Worm (Caenorhabditis elegans) whole organism, L4 larva: ENCODE data around the gene clec-204.

Source experiments
- D1046.2 ChIP-seq: fragments of 200-800 bp; sonication (Bioruptor generic); IDR thresholded peaks from 2 replicates; pipeline ENCODE4 v1.3.6; 2022; ENCODE audit warnings: missing genetic modification characterization, missing compliant biosample characterization
- F37D6.2 ChIP-seq: sonication (generic microtip); optimal IDR thresholded peaks from 2 replicates; lab custom pipeline; 2016; ENCODE audit warnings: mild to moderate bottlenecking, missing genetic modification characterization, missing compliant biosample characterization
- F44E2.7 ChIP-seq: fragments of 200-800 bp; sonication (Bioruptor generic); IDR thresholded peaks from 2 replicates; pipeline ENCODE4 v2.1.2; 2022; ENCODE audit warnings: missing genetic modification characterization, missing compliant biosample characterization
- F49E8.2 ChIP-seq: sonication (generic microtip); optimal IDR thresholded peaks from 2 replicates; lab custom pipeline; 2016; ENCODE audit warnings: missing compliant biosample characterization, mild to moderate bottlenecking, missing genetic modification characterization, borderline replicate concordance
- T26A8.4 ChIP-seq: fragments of 200-800 bp; sonication (Bioruptor generic); IDR thresholded peaks from 2 replicates; pipeline ENCODE4 v1.3.6; 2022; ENCODE audit warnings: missing genetic modification characterization, missing compliant biosample characterization
- Y105C5A.15 ChIP-seq: fragments of 200-800 bp; sonication (Bioruptor generic); IDR thresholded peaks from 2 replicates; pipeline ENCODE4 v1.3.6; 2022; ENCODE audit warnings: missing genetic modification characterization, missing compliant biosample characterization
- Y5F2A.4 ChIP-seq: fragments of 200-800 bp; sonication (Bioruptor generic); optimal IDR thresholded peaks from 2 replicates; lab custom pipeline; 2018; ENCODE audit warnings: mild to moderate bottlenecking, missing genetic modification characterization, missing compliant biosample characterization
- ZK337.2 ChIP-seq: fragments of 200-800 bp; sonication (Bioruptor generic); IDR thresholded peaks from 2 replicates; pipeline ENCODE4 v1.3.6; 2022; ENCODE audit warnings: missing genetic modification reagents, missing genetic modification characterization, missing compliant biosample characterization
- ama-1 ChIP-seq: fragments of 150-350 bp; optimal IDR thresholded peaks from 2 replicates; lab custom pipeline; 2014; ENCODE audit warnings: inconsistent platforms, mixed read lengths
- ceh-28 ChIP-seq: fragments of 150-350 bp; optimal IDR thresholded peaks from 2 replicates; lab custom pipeline; 2014; ENCODE audit warnings: missing biosample characterization, missing genetic modification reagents, missing genetic modification characterization
- ceh-32 ChIP-seq: sonication (generic microtip); optimal IDR thresholded peaks from 2 replicates; lab custom pipeline; 2016; ENCODE audit warnings: mild to moderate bottlenecking, missing genetic modification characterization, missing compliant biosample characterization; ENCODE audit not compliant: poor library complexity
- ctbp-1 ChIP-seq: fragments of 200-800 bp; sonication (Bioruptor generic); IDR thresholded peaks from 2 replicates; pipeline ENCODE4 v1.3.6; 2022; ENCODE audit warnings: missing genetic modification reagents, missing genetic modification characterization, missing compliant biosample characterization
- daf-12 ChIP-seq: fragments of 150-350 bp; optimal IDR thresholded peaks from 2 replicates; lab custom pipeline; 2014; ENCODE audit warnings: missing biosample characterization, missing genetic modification reagents, missing genetic modification characterization
- daf-16 ChIP-seq, 3 experiments: sonication (generic microtip); optimal IDR thresholded peaks; 2 replicates each; lab custom pipeline; 2016 to 2017; ENCODE audit warnings: missing genetic modification characterization in 3 of 3, missing genetic modification reagents in 3 of 3, mild to moderate bottlenecking in 2 of 3, missing compliant biosample characterization in 2 of 3, missing biosample characterization in 1 of 3, moderate library complexity in 1 of 3
- daf-19 ChIP-seq: fragments of 200-800 bp; sonication (Bioruptor generic); conservative IDR thresholded peaks from 2 replicates; pipeline ENCODE4 v1.3.6; 2022; ENCODE audit warnings: missing genetic modification characterization, missing compliant biosample characterization
- dmd-6 ChIP-seq: fragments of 200-800 bp; sonication (Bioruptor generic); IDR thresholded peaks from 2 replicates; pipeline ENCODE4 v1.3.6; 2022; ENCODE audit warnings: missing genetic modification reagents, missing genetic modification characterization, missing compliant biosample characterization
- dmd-9 ChIP-seq: fragments of 200-800 bp; sonication (Bioruptor generic); IDR thresholded peaks from 2 replicates; pipeline ENCODE4 v1.3.6; 2022; ENCODE audit warnings: missing genetic modification reagents, missing genetic modification characterization, missing compliant biosample characterization
- dpl-1 ChIP-seq: fragments of 150-350 bp; optimal IDR thresholded peaks from 2 replicates; lab custom pipeline; 2014; ENCODE audit warnings: missing biosample characterization, missing genetic modification reagents, missing genetic modification characterization
- dve-1 ChIP-seq: sonication (generic microtip); optimal IDR thresholded peaks from 2 replicates; lab custom pipeline; 2017; ENCODE audit warnings: antibody characterized with exemption, mild to moderate bottlenecking, missing genetic modification characterization, missing compliant biosample characterization; ENCODE audit not compliant: insufficient read depth
- egl-43 ChIP-seq: fragments of 200-800 bp; sonication (Bioruptor generic); IDR thresholded peaks from 2 replicates; pipeline ENCODE4 v1.3.6; 2022; ENCODE audit warnings: missing genetic modification reagents, missing genetic modification characterization, missing compliant biosample characterization
- fos-1 ChIP-seq: fragments of 150-350 bp; optimal IDR thresholded peaks from 2 replicates; lab custom pipeline; 2014; ENCODE audit warnings: missing biosample characterization, missing genetic modification characterization
- gei-8 ChIP-seq: fragments of 200-800 bp; sonication (Bioruptor generic); optimal IDR thresholded peaks from 2 replicates; lab custom pipeline; 2018; ENCODE audit warnings: mild to moderate bottlenecking, missing genetic modification characterization, missing compliant biosample characterization
- hlh-11 ChIP-seq: fragments of 200-800 bp; sonication (Bioruptor generic); optimal IDR thresholded peaks from 2 replicates; lab custom pipeline; 2018; ENCODE audit warnings: mild to moderate bottlenecking, missing genetic modification characterization, missing compliant biosample characterization
- hlh-30 ChIP-seq: sonication (generic microtip); optimal IDR thresholded peaks from 2 replicates; lab custom pipeline; 2017; ENCODE audit warnings: antibody characterized with exemption, mild to moderate bottlenecking, missing genetic modification characterization, missing compliant biosample characterization; ENCODE audit not compliant: insufficient read depth
- lin-29 ChIP-seq: fragments of 200-800 bp; sonication (Bioruptor generic); IDR thresholded peaks from 2 replicates; pipeline ENCODE4 v1.3.6; 2022; ENCODE audit warnings: missing genetic modification reagents, missing genetic modification characterization, missing compliant biosample characterization
- lin-38 ChIP-seq: fragments of 200-800 bp; sonication (Bioruptor generic); IDR thresholded peaks from 2 replicates; pipeline ENCODE4 v1.3.6; 2022; ENCODE audit warnings: missing genetic modification reagents, missing genetic modification characterization, missing compliant biosample characterization
- lin-39 ChIP-seq: fragments of 150-350 bp; optimal IDR thresholded peaks from 2 replicates; lab custom pipeline; 2014; ENCODE audit warnings: missing biosample characterization, missing genetic modification reagents, missing genetic modification characterization
- mdl-1 ChIP-seq, 2 experiments: fragments of 150-350 bp in 1 of 2; sonication (generic microtip) in 1 of 2; optimal IDR thresholded peaks; 2 replicates each; lab custom pipeline; 2014 to 2017; ENCODE audit warnings: missing biosample characterization in 2 of 2, missing genetic modification characterization in 2 of 2
- mep-1 ChIP-seq: fragments of 150-350 bp; sonication (generic microtip); optimal IDR thresholded peaks from 3 replicates; lab custom pipeline; 2014; ENCODE audit warnings: missing biosample characterization, missing genetic modification characterization
- mes-2 ChIP-seq: sonication (generic microtip); optimal IDR thresholded peaks from 2 replicates; lab custom pipeline; 2016; ENCODE audit warnings: missing genotype, mild to moderate bottlenecking, missing genetic modification characterization, missing compliant biosample characterization; ENCODE audit not compliant: poor library complexity, severe bottlenecking
- mxl-2 ChIP-seq: fragments of 200-800 bp; sonication (Bioruptor generic); conservative IDR thresholded peaks from 2 replicates; pipeline ENCODE4 v1.3.6; 2022; ENCODE audit warnings: missing genetic modification reagents, missing genetic modification characterization, missing compliant biosample characterization
- mxl-3 ChIP-seq: fragments of 200-800 bp; sonication (Bioruptor generic); optimal IDR thresholded peaks from 2 replicates; lab custom pipeline; 2018; ENCODE audit warnings: mild to moderate bottlenecking, missing genetic modification characterization, missing compliant biosample characterization
- nhr-28 ChIP-seq: fragments of 150-350 bp; optimal IDR thresholded peaks from 2 replicates; lab custom pipeline; 2014; ENCODE audit warnings: missing biosample characterization, missing genetic modification characterization
- nhr-42 ChIP-seq: fragments of 200-800 bp; sonication (Bioruptor generic); IDR thresholded peaks from 2 replicates; pipeline ENCODE4 v1.3.6; 2022; ENCODE audit warnings: missing genetic modification characterization, missing compliant biosample characterization
- nhr-76 ChIP-seq: fragments of 150-350 bp; optimal IDR thresholded peaks from 2 replicates; lab custom pipeline; 2014; ENCODE audit warnings: missing biosample characterization, missing genetic modification characterization
- pha-4 ChIP-seq, 2 experiments: fragments of 150-350 bp in 1 of 2; fragments of 200-800 bp in 1 of 2; sonication (Bioruptor generic) in 1 of 2; IDR thresholded peaks in 1 of 2; optimal IDR thresholded peaks in 1 of 2; 2 replicates each; pipeline versions ENCODE4 v1.3.6 to Lab custom; 2014 to 2022; ENCODE audit warnings: missing genetic modification characterization in 2 of 2, missing genetic modification reagents in 2 of 2, missing biosample characterization in 1 of 2, missing compliant biosample characterization in 1 of 2
- php-3 ChIP-seq: fragments of 200-800 bp; sonication (Bioruptor generic); IDR thresholded peaks from 2 replicates; pipeline ENCODE4 v1.3.6; 2022; ENCODE audit warnings: missing genetic modification reagents, missing genetic modification characterization, missing compliant biosample characterization
- pqm-1 ChIP-seq: sonication (generic microtip); optimal IDR thresholded peaks from 2 replicates; lab custom pipeline; 2017; ENCODE audit warnings: missing biosample characterization, missing genetic modification characterization
- snpc-1.2 ChIP-seq: fragments of 200-800 bp; sonication (Bioruptor generic); IDR thresholded peaks from 2 replicates; pipeline ENCODE4 v1.3.6; 2022; ENCODE audit warnings: missing genetic modification reagents, missing genetic modification characterization, missing compliant biosample characterization
- snpc-4 ChIP-seq: fragments of 150-350 bp; optimal IDR thresholded peaks from 2 replicates; lab custom pipeline; 2014; ENCODE audit warnings: missing biosample characterization, missing genetic modification characterization
- spr-1 ChIP-seq: sonication (generic microtip); optimal IDR thresholded peaks from 2 replicates; lab custom pipeline; 2016; ENCODE audit warnings: mild to moderate bottlenecking, missing genetic modification characterization, missing compliant biosample characterization
- tra-1 ChIP-seq: fragments of 200-800 bp; sonication (Bioruptor generic); IDR thresholded peaks from 2 replicates; pipeline ENCODE4 v1.3.6; 2022; ENCODE audit warnings: missing genetic modification reagents, missing genetic modification characterization, missing compliant biosample characterization
- unc-130 ChIP-seq: sonication (generic microtip); optimal IDR thresholded peaks from 2 replicates; lab custom pipeline; 2016; ENCODE audit warnings: missing genetic modification reagents, missing genetic modification characterization, missing compliant biosample characterization
- vab-7 ChIP-seq: fragments of 200-800 bp; sonication (Bioruptor generic); IDR thresholded peaks from 2 replicates; pipeline ENCODE4 v1.3.6; 2022; ENCODE audit warnings: missing genetic modification reagents, missing genetic modification characterization, missing compliant biosample characterization
- zfp-3 ChIP-seq: fragments of 200-800 bp; sonication (Bioruptor generic); conservative IDR thresholded peaks from 2 replicates; pipeline ENCODE4 v1.3.6; 2022; ENCODE audit warnings: missing genetic modification reagents, missing genetic modification characterization, missing compliant biosample characterization

Gene clec-204

ce11 chrV:1760682-1761081 lies 3.7 kb downstream of the clec-204 start, which contains the start of gene clec-205 (continued):
- TF ChIP-seq ceh-28 (tag; lab: Kevin White, UChicago) (no peak), dmd-6 (GFP tag; lab: Robert Waterston, UW) (peak; percentile 36; the same call in 1 of the 2 replicates), ama-1 (lab: Kevin White, UChicago) (no peak)
- TF ChIP-seq, all 104 proteins: peak for 5

- TF ChIP-seq mdl-1 (tag; optimal IDR thresholded peaks at IDR 0.05; lab: Kevin White, UChicago), result no peak
- TF ChIP-seq nhr-28 (tag; lab: Kevin White, UChicago), result peak; percentile 22
Observed at ce11 chrV:1767427-1767826, 10.5 kb downstream of the clec-204 start.

- TF ChIP-seq daf-12 (tag; lab: Kevin White, UChicago) (no peak), lin-39 (tag; lab: Kevin White, UChicago) (no peak), T26A8.4 (GFP tag; lab: Robert Waterston, UW) (no peak), unc-130 (GFP tag; lab: Kevin White, UChicago) (no peak), spr-1 (tag; lab: Kevin White, UChicago) (no peak), mxl-2 (GFP tag; lab: Robert Waterston, UW) (no peak), F37D6.2 (tag; lab: Kevin White, UChicago) (no peak), F44E2.7 (no peak), mdl-1 (tag; optimal IDR thresholded peaks at IDR 0.05; lab: Kevin White, UChicago) (peak in 1 of 2 experiments; percentile 14), hlh-11 (tag; lab: Kevin White, UChicago) (peak; percentile 83), dmd-9 (no peak), mxl-3 (GFP tag; lab: Kevin White, UChicago) (peak; percentile 66), F49E8.2 (no peak), D1046.2 (GFP tag; lab: Robert Waterston, UW) (no peak), daf-19 (GFP tag; lab: Robert Waterston, UW) (no peak), mep-1 (peak; percentile 28), hlh-30 (tag; lab: Kevin White, UChicago) (peak; percentile 93), fos-1 (tag; lab: Kevin White, UChicago) (no peak), php-3 (GFP tag; lab: Robert Waterston, UW) (no peak), mes-2 (tag; lab: Kevin White, UChicago) (peak; percentile 9), pha-4 (GFP tag; IDR thresholded peaks at IDR 0.05; lab: Robert Waterston, UW) (no peak), pha-4 (tag; optimal IDR thresholded peaks at IDR 0.05; lab: Kevin White, UChicago) (no peak), daf-16 (GFP tag; optimal IDR thresholded peaks at IDR 0.05; lab: Kevin White, UChicago) (peak in 1 of 2 experiments; percentile 28), daf-16 (tag; optimal IDR thresholded peaks at IDR 0.05; lab: Kevin White, UChicago) (peak; percentile 4), snpc-1.2 (no peak), gei-8 (GFP tag; lab: Kevin White, UChicago) (no peak), dmd-6 (GFP tag; lab: Robert Waterston, UW) (peak; percentile 67), Y105C5A.15 (GFP tag; lab: Robert Waterston, UW) (no peak), snpc-4 (tag; lab: Kevin White, UChicago) (no peak), vab-7 (no peak), ceh-32 (tag; lab: Kevin White, UChicago) (no peak), pqm-1 (tag; lab: Kevin White, UChicago) (peak; percentile 27), tra-1 (GFP tag; lab: Robert Waterston, UW) (no peak), nhr-28 (tag; lab: Kevin White, UChicago) (peak; percentile 76), ZK337.2 (no peak), ceh-28 (tag; lab: Kevin White, UChicago) (no peak), dpl-1 (GFP tag; lab: Kevin White, UChicago) (no peak), ctbp-1 (GFP tag; lab: Robert Waterston, UW) (no peak), lin-29 (GFP tag; lab: Robert Waterston, UW) (no peak), lin-38 (no peak), zfp-3 (GFP tag; lab: Robert Waterston, UW) (no peak), dve-1 (tag; lab: Kevin White, UChicago) (peak; percentile 46), nhr-42 (GFP tag; lab: Robert Waterston, UW) (no peak), egl-43 (GFP tag; lab: Robert Waterston, UW) (no peak), nhr-76 (tag; lab: Kevin White, UChicago) (no peak), Y5F2A.4 (GFP tag; lab: Kevin White, UChicago) (no peak)
Observed at ce11 chrV:1771727-1772126, 14.8 kb downstream of the clec-204 start, which contains the start of gene dhs-13. dhs-13 (minus strand) TSS chrV:1771734.
